Fruit fly (Drosophila melanogaster) whole organism, embryonic: ENCODE data around the gene CG7565.
A peak's percentile ranks its signal among the peaks of the same experiment; 100 is the strongest.

ENCODE experiments used
- Awh ChIP-seq: fragments of 200-800 bp; sonication (Bioruptor generic); IDR thresholded peaks from 2 replicates; pipeline ENCODE4, ENCODE4 v1.3.6; 2022; ENCODE audit warnings: missing biosample characterization, missing genetic modification characterization
- B-H2 ChIP-seq: fragments of 200-800 bp; sonication (Bioruptor generic); optimal IDR thresholded peaks from 2 replicates; lab custom pipeline; 2018; ENCODE audit warnings: missing biosample characterization, mild to moderate bottlenecking, missing genetic modification characterization
- CG10209 ChIP-seq: fragments of 200-800 bp; sonication (Bioruptor generic); optimal IDR thresholded peaks from 3 replicates; lab custom pipeline; 2017; ENCODE audit warnings: missing biosample characterization, mild to moderate bottlenecking, missing genetic modification characterization, missing genetic modification reagents
- CG13894 ChIP-seq: fragments of 200-800 bp; sonication (Bioruptor generic); optimal IDR thresholded peaks from 3 replicates; lab custom pipeline; 2018; ENCODE audit warnings: missing biosample characterization, mild to moderate bottlenecking, missing genetic modification characterization, moderate library complexity
- CG15696 ChIP-seq: fragments of 200-800 bp; sonication (Bioruptor generic); optimal IDR thresholded peaks from 2 replicates; lab custom pipeline; 2019; ENCODE audit warnings: missing biosample characterization, mild to moderate bottlenecking, missing genetic modification characterization, moderate library complexity
- CG16813 ChIP-seq: fragments of 200-800 bp; sonication (Bioruptor generic); IDR thresholded peaks from 3 replicates; pipeline ENCODE4 v1.3.6; 2022; ENCODE audit warnings: missing biosample characterization, missing genetic modification characterization; ENCODE audit not compliant: partially characterized antibody
- CG17361 ChIP-seq: fragments of 200-800 bp; sonication (Bioruptor generic); IDR thresholded peaks from 3 replicates; pipeline ENCODE4 v1.3.6; 2022; ENCODE audit warnings: missing biosample characterization, missing genetic modification characterization
- CG17568 ChIP-seq: fragments of 200-800 bp; sonication (Bioruptor generic); optimal IDR thresholded peaks from 2 replicates; lab custom pipeline; 2018; ENCODE audit warnings: missing biosample characterization, mild to moderate bottlenecking, missing genetic modification characterization, moderate library complexity
- CG17802 ChIP-seq: fragments of 200-800 bp; sonication (Bioruptor generic); optimal IDR thresholded peaks from 2 replicates; lab custom pipeline; 2018; ENCODE audit warnings: missing biosample characterization, mild to moderate bottlenecking, missing genetic modification characterization, moderate library complexity
- CG18011 ChIP-seq: fragments of 200-800 bp; sonication (Bioruptor generic); optimal IDR thresholded peaks from 2 replicates; lab custom pipeline; 2017; ENCODE audit warnings: missing biosample characterization, missing genetic modification characterization, mild to moderate bottlenecking, moderate library complexity, missing genotype
- CG32767 ChIP-seq: fragments of 200-800 bp; sonication (Bioruptor generic); IDR thresholded peaks from 2 replicates; pipeline ENCODE4 v1.3.6; 2022; ENCODE audit warnings: missing biosample characterization, missing genetic modification characterization
- CG33557 ChIP-seq: fragments of 200-800 bp; sonication (Bioruptor generic); optimal IDR thresholded peaks from 2 replicates; lab custom pipeline; 2019; ENCODE audit warnings: missing biosample characterization, mild to moderate bottlenecking, missing genetic modification characterization, moderate library complexity
- CG4617 ChIP-seq: fragments of 200-800 bp; sonication (Bioruptor generic); optimal IDR thresholded peaks from 3 replicates; lab custom pipeline; 2016; ENCODE audit warnings: missing biosample characterization, missing genetic modification characterization, borderline replicate concordance
- CG7928 ChIP-seq: fragments of 200-800 bp; sonication (Bioruptor generic); optimal IDR thresholded peaks from 2 replicates; lab custom pipeline; 2017; ENCODE audit warnings: missing biosample characterization, mild to moderate bottlenecking, missing genetic modification characterization
- CG8388 ChIP-seq: fragments of 200-800 bp; sonication (Bioruptor generic); optimal IDR thresholded peaks from 2 replicates; lab custom pipeline; 2019; ENCODE audit warnings: missing biosample characterization, mild to moderate bottlenecking, missing genetic modification characterization, moderate library complexity
- CG8944 ChIP-seq: fragments of 200-800 bp; sonication (Bioruptor generic); optimal IDR thresholded peaks from 3 replicates; lab custom pipeline; 2016; ENCODE audit warnings: missing biosample characterization, missing genetic modification characterization
- CG9437 ChIP-seq: fragments of 200-800 bp; sonication (Bioruptor generic); optimal IDR thresholded peaks from 2 replicates; lab custom pipeline; 2018; ENCODE audit warnings: missing biosample characterization, mild to moderate bottlenecking, missing genetic modification characterization
- CkIIα-i1 ChIP-seq: fragments of 200-800 bp; sonication (Bioruptor generic); IDR thresholded peaks from 2 replicates; pipeline ENCODE4 v1.3.6; 2022; ENCODE audit warnings: missing biosample characterization, missing genetic modification characterization
- CrebB ChIP-seq: fragments of 200-800 bp; sonication (Bioruptor generic); optimal IDR thresholded peaks from 3 replicates; lab custom pipeline; 2018; ENCODE audit warnings: missing biosample characterization, mild to moderate bottlenecking, missing genetic modification characterization
- Dbx ChIP-seq: fragments of 200-800 bp; sonication (Bioruptor generic); IDR thresholded peaks from 3 replicates; pipeline ENCODE4 v1.3.6; 2022; ENCODE audit warnings: missing biosample characterization, missing genetic modification characterization
- Drgx ChIP-seq: fragments of 200-800 bp; sonication (Bioruptor generic); IDR thresholded peaks from 2 replicates; pipeline ENCODE4 v1.3.6; 2022; ENCODE audit warnings: missing biosample characterization, missing genetic modification characterization
- E2f1 ChIP-seq: fragments of 200-800 bp; sonication (Bioruptor generic); IDR thresholded peaks from 2 replicates; pipeline ENCODE4 v1.3.6; 2022; ENCODE audit warnings: missing biosample characterization, missing genetic modification characterization
- E2f2 ChIP-seq: fragments of 200-800 bp; sonication (Bioruptor generic); IDR thresholded peaks from 2 replicates; pipeline ENCODE4 v1.3.6; 2022; ENCODE audit warnings: missing biosample characterization, missing genetic modification characterization
- Mrtf ChIP-seq: fragments of 200-800 bp; sonication (Bioruptor generic); IDR thresholded peaks from 3 replicates; pipeline ENCODE4 v1.3.6; 2022; ENCODE audit warnings: missing biosample characterization, missing genetic modification characterization
- NK7.1 ChIP-seq: fragments of 200-800 bp; sonication (Bioruptor generic); optimal IDR thresholded peaks from 3 replicates; lab custom pipeline; 2016; ENCODE audit warnings: missing biosample characterization, missing genetic modification characterization
- Nf-YA ChIP-seq: fragments of 200-800 bp; sonication (Bioruptor generic); IDR thresholded peaks from 2 replicates; pipeline ENCODE4 v1.3.6; 2022; ENCODE audit warnings: missing biosample characterization, missing genetic modification characterization
- Ssrp ChIP-seq: fragments of 200-800 bp; sonication (Bioruptor generic); optimal IDR thresholded peaks from 2 replicates; lab custom pipeline; 2018; ENCODE audit warnings: missing biosample characterization, mild to moderate bottlenecking, missing genetic modification characterization, moderate library complexity
- az2 ChIP-seq: fragments of 200-800 bp; sonication (Bioruptor generic); optimal IDR thresholded peaks from 3 replicates; lab custom pipeline; 2016; ENCODE audit warnings: missing biosample characterization, missing genetic modification characterization
- bcd ChIP-seq: fragments of 200-800 bp; sonication (Bioruptor generic); optimal IDR thresholded peaks from 2 replicates; lab custom pipeline; 2017; ENCODE audit warnings: missing biosample characterization, mild to moderate bottlenecking, missing genetic modification characterization
- bigmax ChIP-seq: fragments of 200-800 bp; sonication (Bioruptor generic); optimal IDR thresholded peaks from 2 replicates; lab custom pipeline; 2018; ENCODE audit warnings: missing biosample characterization, mild to moderate bottlenecking, missing genetic modification characterization
- dati ChIP-seq: fragments of 200-800 bp; sonication (Bioruptor generic); IDR thresholded peaks from 2 replicates; pipeline ENCODE4 v1.3.6; 2022; ENCODE audit warnings: missing biosample characterization, missing genetic modification characterization
- fru ChIP-seq: fragments of >200 bp; optimal IDR thresholded peaks from 2 replicates; lab custom pipeline; 2017
- fu2 ChIP-seq: fragments of 200-800 bp; sonication (Bioruptor generic); optimal IDR thresholded peaks from 2 replicates; lab custom pipeline; 2016; ENCODE audit warnings: missing biosample characterization, missing genetic modification characterization
- gsb-n ChIP-seq: fragments of 200-800 bp; sonication (Bioruptor generic); optimal IDR thresholded peaks from 3 replicates; lab custom pipeline; 2018; ENCODE audit warnings: missing biosample characterization, mild to moderate bottlenecking, missing genetic modification characterization
- gt ChIP-seq: fragments of 200-800 bp; sonication (Bioruptor generic); IDR thresholded peaks from 2 replicates; pipeline ENCODE4 v1.3.6; 2022; ENCODE audit warnings: missing biosample characterization, missing genetic modification characterization
- insv ChIP-seq, 2 experiments: fragments of 200-800 bp; sonication (Bioruptor generic); optimal IDR thresholded peaks; 3 replicates each; lab custom pipeline; 2016 to 2018; ENCODE audit warnings: missing biosample characterization in 2 of 2, missing genetic modification characterization in 2 of 2
- ken ChIP-seq: fragments of 200-800 bp; sonication (Bioruptor generic); IDR thresholded peaks from 3 replicates; pipeline ENCODE4 v1.3.6; 2022; ENCODE audit warnings: missing biosample characterization, missing genetic modification characterization
- klu ChIP-seq: fragments of 200-800 bp; sonication (Bioruptor generic); IDR thresholded peaks from 2 replicates; pipeline ENCODE4 v1.3.6; 2022; ENCODE audit warnings: missing biosample characterization, missing genetic modification characterization
- maf-S ChIP-seq: fragments of 200-800 bp; sonication (Bioruptor generic); optimal IDR thresholded peaks from 2 replicates; lab custom pipeline; 2016; ENCODE audit warnings: missing biosample characterization, missing genetic modification characterization
- oc ChIP-seq: fragments of 200-800 bp; sonication (Bioruptor generic); optimal IDR thresholded peaks from 2 replicates; lab custom pipeline; 2018; ENCODE audit warnings: missing biosample characterization, mild to moderate bottlenecking, missing genetic modification characterization, moderate library complexity
- prd ChIP-seq, 3 experiments: fragments of >200 bp in 2 of 3; fragments of 200-800 bp in 1 of 3; sonication (Bioruptor generic) in 1 of 3; optimal IDR thresholded peaks in 2 of 3; IDR thresholded peaks in 1 of 3; 2 replicates in 2 of 3; 3 replicates in 1 of 3; pipeline versions ENCODE4 v1.3.6 to Lab custom; 2017 to 2022; ENCODE audit warnings: missing biosample characterization in 1 of 3, missing genetic modification characterization in 1 of 3
- pzg ChIP-seq: fragments of 200-800 bp; sonication (Bioruptor generic); optimal IDR thresholded peaks from 3 replicates; lab custom pipeline; 2018; ENCODE audit warnings: missing biosample characterization, mild to moderate bottlenecking, missing genetic modification characterization, moderate library complexity
- sens-2 ChIP-seq: fragments of 200-800 bp; sonication (Bioruptor generic); IDR thresholded peaks from 2 replicates; pipeline ENCODE4 v1.3.6; 2022; ENCODE audit warnings: missing biosample characterization, missing genetic modification characterization
- sima ChIP-seq: fragments of 200-800 bp; sonication (Bioruptor generic); optimal IDR thresholded peaks from 2 replicates; lab custom pipeline; 2016; ENCODE audit warnings: missing biosample characterization, missing genetic modification characterization
- slou ChIP-seq: fragments of 200-800 bp; sonication (Bioruptor generic); optimal IDR thresholded peaks from 3 replicates; lab custom pipeline; 2016; ENCODE audit warnings: missing biosample characterization, missing genetic modification characterization
- sqz ChIP-seq: fragments of 200-800 bp; sonication (Bioruptor generic); optimal IDR thresholded peaks from 3 replicates; lab custom pipeline; 2018; ENCODE audit warnings: missing biosample characterization, mild to moderate bottlenecking, missing genetic modification characterization
- stc ChIP-seq: fragments of 200-800 bp; sonication (Bioruptor generic); IDR thresholded peaks from 2 replicates; pipeline ENCODE4 v1.3.6; 2022; ENCODE audit warnings: missing biosample characterization, missing genetic modification characterization
- stwl ChIP-seq: fragments of 200-800 bp; sonication (Bioruptor generic); optimal IDR thresholded peaks from 3 replicates; lab custom pipeline; 2018; ENCODE audit warnings: missing biosample characterization, mild to moderate bottlenecking, missing genetic modification characterization, moderate library complexity
- usp ChIP-seq: fragments of >200 bp; optimal IDR thresholded peaks from 2 replicates; lab custom pipeline; 2017; ENCODE audit warnings: missing biosample characterization, missing genetic modification characterization
- wek ChIP-seq: fragments of 200-800 bp; sonication (Bioruptor generic); optimal IDR thresholded peaks from 3 replicates; lab custom pipeline; 2018; ENCODE audit warnings: missing biosample characterization, mild to moderate bottlenecking, missing genetic modification characterization, moderate library complexity
- z ChIP-seq: fragments of 200-800 bp; sonication (Bioruptor generic); IDR thresholded peaks from 3 replicates; pipeline ENCODE4 v1.3.6; 2022; ENCODE audit warnings: missing biosample characterization, missing genetic modification characterization

Gene CG7565

dm6 chr3L:8072720-8073119, 18.9 kb downstream of the CG7565 start (continued):
- TF ChIP-seq E2f1 (GFP tag; lab: Robert Waterston, UW) (peak; percentile 67), prd (optimal IDR thresholded peaks at IDR 0.05; lab: Kevin White, UChicago) (no peak), prd (GFP tag; IDR thresholded peaks at IDR 0.05; lab: Robert Waterston, UW) (peak; percentile 79), fru (no peak), CG8388 (GFP tag; lab: Kevin White, UChicago) (peak; percentile 16), wek (GFP tag; lab: Kevin White, UChicago) (no peak), bcd (GFP tag; lab: Kevin White, UChicago) (peak; percentile 68), gt (GFP tag; lab: Robert Waterston, UW) (no peak), CG9437 (GFP tag; lab: Kevin White, UChicago) (no peak), oc (tag; lab: Kevin White, UChicago) (peak; percentile 5), sqz (GFP tag; lab: Kevin White, UChicago) (peak; percentile 47), CG7928 (GFP tag; lab: Kevin White, UChicago) (peak; percentile 9), CG8944 (GFP tag; lab: Kevin White, UChicago) (no peak), klu (GFP tag; lab: Robert Waterston, UW) (no peak), az2 (GFP tag; lab: Kevin White, UChicago) (peak; percentile 17), Drgx (GFP tag; lab: Robert Waterston, UW) (peak; percentile 75), maf-S (GFP tag; lab: Kevin White, UChicago) (no peak), sima (GFP tag; lab: Kevin White, UChicago) (no peak), CkIIα-i1 (GFP tag; lab: Robert Waterston, UW) (no peak), dati (GFP tag; lab: Robert Waterston, UW) (no peak), NK7.1 (GFP tag; lab: Kevin White, UChicago) (no peak), CG4617 (GFP tag; lab: Kevin White, UChicago) (no peak), sens-2 (GFP tag; lab: Robert Waterston, UW) (peak; percentile 22; the same call in 1 of the 2 replicates), Dbx (GFP tag; lab: Robert Waterston, UW) (peak; percentile 70; the same call in 2 of the 3 replicates), stwl (no peak), fu2 (GFP tag; lab: Kevin White, UChicago) (no peak), usp (GFP tag; lab: Kevin White, UChicago) (no peak), CG15696 (tag; lab: Kevin White, UChicago) (no peak), CG32767 (GFP tag; lab: Robert Waterston, UW) (no peak), Ssrp (tag; lab: Kevin White, UChicago) (no peak), slou (peak; percentile 10), pzg (no peak), stc (GFP tag; lab: Robert Waterston, UW) (peak; percentile 75), CrebB (tag; lab: Kevin White, UChicago) (no peak), CG10209 (GFP tag; lab: Kevin White, UChicago) (peak; percentile 17), E2f2 (peak; percentile 28; the same call in 1 of the 2 replicates), ken (GFP tag; lab: Robert Waterston, UW) (no peak), Awh (peak; percentile 64), gsb-n (tag; lab: Kevin White, UChicago) (no peak), Mrtf (no peak; the same call in 2 of the 3 replicates), CG18011 (GFP tag; lab: Kevin White, UChicago) (no peak), CG17568 (no peak), z (GFP tag; lab: Robert Waterston, UW) (0 out of 3 replicates have a peak, but pooled peaks have one; percentile 24), CG17802 (peak; percentile 57), CG13894 (tag; lab: Kevin White, UChicago) (no peak), CG33557 (GFP tag; lab: Kevin White, UChicago) (no peak), B-H2 (GFP tag; lab: Kevin White, UChicago) (no peak), bigmax (GFP tag; lab: Kevin White, UChicago) (no peak), CG17361 (GFP tag; lab: Robert Waterston, UW) (peak; percentile 81), CG16813 (GFP tag; lab: Robert Waterston, UW) (no peak), insv (GFP tag; optimal IDR thresholded peaks at IDR 0.05; lab: Kevin White, UChicago) (no peak), Nf-YA (GFP tag; lab: Robert Waterston, UW) (peak; percentile 50; the same call in 1 of the 2 replicates)
